Worm (Caenorhabditis elegans) whole organism, L1 larva: ENCODE results near the gene col-185.

Experiments
- alr-1 ChIP-seq: fragments of 200-800 bp; sonication (Bioruptor generic); optimal IDR thresholded peaks from 2 replicates; lab custom pipeline; 2018; ENCODE audit warnings: borderline replicate concordance, mild to moderate bottlenecking, missing genetic modification characterization, missing compliant biosample characterization
- aly-2 ChIP-seq: fragments of 150-350 bp; optimal IDR thresholded peaks from 2 replicates; lab custom pipeline; 2014; ENCODE audit warnings: missing biosample characterization, missing genetic modification characterization
- egl-27 ChIP-seq, 2 experiments: fragments of 150-350 bp in 1 of 2; sonication (generic microtip); optimal IDR thresholded peaks; 3 replicates each; lab custom pipeline; 2017 to 2018; ENCODE audit warnings: missing biosample characterization in 2 of 2, missing genetic modification characterization in 2 of 2, missing genetic modification reagents in 2 of 2
- elt-3 ChIP-seq, 6 experiments: fragments of 150-350 bp in 1 of 6; sonication (generic microtip); optimal IDR thresholded peaks; 2 replicates each; lab custom pipeline; 2017 to 2018; ENCODE audit warnings: missing biosample characterization in 6 of 6, missing genetic modification characterization in 6 of 6, inconsistent platforms in 1 of 6
- nhr-77 ChIP-seq: fragments of 150-350 bp; optimal IDR thresholded peaks from 2 replicates; lab custom pipeline; 2014; ENCODE audit warnings: missing biosample characterization, missing genetic modification characterization
- skn-1 ChIP-seq: fragments of 150-350 bp; optimal IDR thresholded peaks from 2 replicates; lab custom pipeline; 2014; ENCODE audit warnings: missing biosample characterization, missing genetic modification characterization
- snpc-4 ChIP-seq: fragments of 150-350 bp; optimal IDR thresholded peaks from 2 replicates; lab custom pipeline; 2014; ENCODE audit warnings: missing biosample characterization, missing genetic modification characterization
- unc-62 ChIP-seq: fragments of 150-350 bp; optimal IDR thresholded peaks from 2 replicates; lab custom pipeline; 2014; ENCODE audit warnings: missing biosample characterization, missing genetic modification reagents, missing genetic modification characterization
- ztf-4 ChIP-seq: fragments of 150-350 bp; optimal IDR thresholded peaks from 2 replicates; lab custom pipeline; 2014; ENCODE audit warnings: missing biosample characterization, missing genetic modification characterization

ce11 chrX:13469907-13470647, 40.8 kb downstream of the col-185 start:
- no peak for TF ChIP-seq snpc-4 (tag; lab: Kevin White, UChicago)
- peak in 2 of 6 experiments; percentile 15 for TF ChIP-seq elt-3 (tag; optimal IDR thresholded peaks at IDR 0.05; lab: Kevin White, UChicago)
- TF ChIP-seq nhr-77 (tag; lab: Kevin White, UChicago) = no peak
- TF ChIP-seq aly-2 (tag; lab: Kevin White, UChicago) = no peak
- no peak for TF ChIP-seq unc-62 (GFP tag; lab: Kevin White, UChicago)
- no peak for TF ChIP-seq alr-1 (tag; lab: Kevin White, UChicago)
- no peak for TF ChIP-seq ztf-4 (tag; lab: Kevin White, UChicago)
- no peak for TF ChIP-seq egl-27 (tag; optimal IDR thresholded peaks at IDR 0.05; lab: Kevin White, UChicago)
- no peak for TF ChIP-seq skn-1 (tag; lab: Kevin White, UChicago)
